Fruit fly (Drosophila melanogaster): ENCODE results near the gene TfIIA-L.

Gene TfIIA-L

dm6 chr3R:27253136-27253920 lies 2.4 kb downstream of the TfIIA-L start, which contains the start of gene pll:
TSS of gene pll (minus strand) at chr3R:27253182.
- no peak for TF ChIP-seq Pif1B (GFP tag; optimal IDR thresholded peaks at IDR 0.05)
- TF ChIP-seq CG8159 (tag; optimal IDR thresholded peaks at IDR 0.05): peak; percentile 75
- peak; percentile 76 for TF ChIP-seq CG17806 (tag; optimal IDR thresholded peaks at IDR 0.05)
- TF ChIP-seq CG12605 (GFP tag; IDR thresholded peaks at IDR 0.05): peak; percentile 90
- peak; percentile 70; the same call in 1 of the 2 replicates for TF ChIP-seq rn (GFP tag; IDR thresholded peaks at IDR 0.05)
- TF ChIP-seq Snoo (tag; optimal IDR thresholded peaks at IDR 0.05): peak; percentile 72
- 0 out of 2 replicates have a peak, but pooled peaks have one; percentile 50 for TF ChIP-seq CG10348 (GFP tag; IDR thresholded peaks at IDR 0.05)
- TF ChIP-seq D1 (tag; optimal IDR thresholded peaks at IDR 0.05): no peak
- peak; percentile 75 for TF ChIP-seq CG15710 (tag; optimal IDR thresholded peaks at IDR 0.05)
- no peak for TF ChIP-seq gl (tag; optimal IDR thresholded peaks at IDR 0.05)
- TF ChIP-seq CG13204 (GFP tag; optimal IDR thresholded peaks at IDR 0.05): no peak
- TF ChIP-seq CG32121 (GFP tag; IDR thresholded peaks at IDR 0.05): peak; percentile 85
- peak; percentile 79 for TF ChIP-seq fd96Ca (GFP tag; IDR thresholded peaks at IDR 0.05)
- TF ChIP-seq CG4496 (GFP tag; IDR thresholded peaks at IDR 0.05): peak; percentile 94
- TF ChIP-seq CG9948 (tag; optimal IDR thresholded peaks at IDR 0.05): peak; percentile 64
- TF ChIP-seq CG34367 (tag; optimal IDR thresholded peaks at IDR 0.05): peak; percentile 71
- peak; percentile 59 for TF ChIP-seq EcR (GFP tag; optimal IDR thresholded peaks at IDR 0.05)
- no peak for TF ChIP-seq Pif1A (GFP tag; optimal IDR thresholded peaks at IDR 0.05)
- no peak for TF ChIP-seq CG14655 (GFP tag; optimal IDR thresholded peaks at IDR 0.05)
- TF ChIP-seq CG8301 (tag; optimal IDR thresholded peaks at IDR 0.05): peak; percentile 64
- peak; percentile 88 for TF ChIP-seq Ets98B (GFP tag; IDR thresholded peaks at IDR 0.05)

dm6 chr3R:27253921-27254376 lies 3.0 kb downstream of the TfIIA-L start:
- TF ChIP-seq rn (GFP tag; IDR thresholded peaks at IDR 0.05) (no peak), EcR (GFP tag; optimal IDR thresholded peaks at IDR 0.05) (peak; percentile 24), CG34367 (tag; optimal IDR thresholded peaks at IDR 0.05) (peak; percentile 19)

dm6 chr3R:27263434-27264215 lies 12.7 kb downstream of the TfIIA-L start, which contains the start of gene woc:
TSS of gene woc (minus strand) at chr3R:27264055.
- peak; percentile 81 for TF ChIP-seq CG4496 (GFP tag; IDR thresholded peaks at IDR 0.05)
- peak; percentile 82 for TF ChIP-seq CG32121 (GFP tag; IDR thresholded peaks at IDR 0.05)
- TF ChIP-seq CG34367 (tag; optimal IDR thresholded peaks at IDR 0.05): peak; percentile 71
- no peak for TF ChIP-seq D1 (tag; optimal IDR thresholded peaks at IDR 0.05)
- peak; percentile 75 for TF ChIP-seq CG9948 (tag; optimal IDR thresholded peaks at IDR 0.05)
- TF ChIP-seq Pif1A (GFP tag; optimal IDR thresholded peaks at IDR 0.05): peak; percentile 37
- peak; percentile 75 for TF ChIP-seq CG15710 (tag; optimal IDR thresholded peaks at IDR 0.05)
- TF ChIP-seq CG8301 (tag; optimal IDR thresholded peaks at IDR 0.05): peak; percentile 82
- peak; percentile 90 for TF ChIP-seq fd96Ca (GFP tag; IDR thresholded peaks at IDR 0.05)
- peak; percentile 68; the same call in 1 of the 2 replicates for TF ChIP-seq CG12605 (GFP tag; IDR thresholded peaks at IDR 0.05)
- TF ChIP-seq Pif1B (GFP tag; optimal IDR thresholded peaks at IDR 0.05): peak; percentile 70
- peak; percentile 87 for TF ChIP-seq gl (tag; optimal IDR thresholded peaks at IDR 0.05)
- TF ChIP-seq rn (GFP tag; IDR thresholded peaks at IDR 0.05): peak; percentile 59
- peak; percentile 81 for TF ChIP-seq Ets98B (GFP tag; IDR thresholded peaks at IDR 0.05)
- TF ChIP-seq CG8159 (tag; optimal IDR thresholded peaks at IDR 0.05): peak; percentile 39
- peak; percentile 2 for TF ChIP-seq EcR (GFP tag; optimal IDR thresholded peaks at IDR 0.05)
- TF ChIP-seq CG13204 (GFP tag; optimal IDR thresholded peaks at IDR 0.05): no peak
- TF ChIP-seq CG14655 (GFP tag; optimal IDR thresholded peaks at IDR 0.05): no peak
- TF ChIP-seq Snoo (tag; optimal IDR thresholded peaks at IDR 0.05): peak; percentile 65
- peak; percentile 57 for TF ChIP-seq CG17806 (tag; optimal IDR thresholded peaks at IDR 0.05)
- TF ChIP-seq CG10348 (GFP tag; IDR thresholded peaks at IDR 0.05): 0 out of 2 replicates have a peak, but pooled peaks have one; percentile 59

- TF ChIP-seq CG15710 (tag; optimal IDR thresholded peaks at IDR 0.05) (no peak), Ets98B (GFP tag; IDR thresholded peaks at IDR 0.05) (no peak), Snoo (tag; optimal IDR thresholded peaks at IDR 0.05) (no peak), CG12605 (GFP tag; IDR thresholded peaks at IDR 0.05) (no peak), Pif1B (GFP tag; optimal IDR thresholded peaks at IDR 0.05) (no peak), fd96Ca (GFP tag; IDR thresholded peaks at IDR 0.05) (no peak), rn (GFP tag; IDR thresholded peaks at IDR 0.05) (no peak), CG34367 (tag; optimal IDR thresholded peaks at IDR 0.05) (no peak), CG4496 (GFP tag; IDR thresholded peaks at IDR 0.05) (no peak), EcR (GFP tag; optimal IDR thresholded peaks at IDR 0.05) (no peak), CG17806 (tag; optimal IDR thresholded peaks at IDR 0.05) (no peak), CG10348 (GFP tag; IDR thresholded peaks at IDR 0.05) (no peak), CG8301 (tag; optimal IDR thresholded peaks at IDR 0.05) (no peak), Pif1A (GFP tag; optimal IDR thresholded peaks at IDR 0.05) (no peak)
Measured at dm6 chr3R:27265330-27265729, 14.4 kb downstream of the TfIIA-L start, which contains the start of the genes CG14262 and CG14260. TSS of gene CG14262 (minus strand) at chr3R:27265430. TSS of gene CG14260 (plus strand) at chr3R:27265457.

All from whole organism, pupa.